Worm (Caenorhabditis elegans) whole organism, early embryonic: Measurements from ENCODE around the gene JC8.16.

ENCODE experiments used
- B0310.2 ChIP-seq: sonication (generic microtip); optimal IDR thresholded peaks from 2 replicates; lab custom pipeline; 2016; ENCODE audit warnings: mild to moderate bottlenecking, missing genetic modification characterization, missing compliant biosample characterization
- ama-1 ChIP-seq: fragments of 150-350 bp; optimal IDR thresholded peaks from 2 replicates; lab custom pipeline; 2014
- ceh-36 ChIP-seq: sonication (generic microtip); optimal IDR thresholded peaks from 2 replicates; lab custom pipeline; 2016; ENCODE audit warnings: missing genetic modification characterization, inconsistent platforms, missing compliant biosample characterization

DNA sequence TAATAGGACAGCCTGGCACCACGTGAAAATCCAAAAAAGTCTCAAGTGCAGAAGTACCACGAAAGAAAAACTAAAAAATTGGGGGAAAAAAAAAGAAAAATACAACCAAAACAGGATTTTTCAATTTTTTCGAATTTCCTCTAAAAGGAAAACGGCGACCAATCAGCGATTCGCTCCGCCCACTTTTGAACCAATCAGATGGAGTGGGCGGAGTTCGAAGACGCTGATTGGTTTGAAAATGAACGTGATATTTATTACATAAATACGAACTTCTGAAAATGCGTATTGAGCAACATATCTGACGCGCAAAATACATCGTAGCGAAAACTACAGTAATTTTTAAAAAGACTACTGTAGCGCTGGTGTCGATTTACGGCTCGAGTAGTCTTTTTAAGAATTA, 9.4 kb downstream of the JC8.16 start:
- TF ChIP-seq ama-1 (lab: Kevin White, UChicago) (no peak), ceh-36 (tag; lab: Kevin White, UChicago) (no peak), B0310.2 (tag; lab: Kevin White, UChicago) (no peak)
